Worm (Caenorhabditis elegans): ENCODE results near the gene F28B12.6.

Gene F28B12.6

ce11 chrII:5931904-5932764 is 8.5 kb upstream of the F28B12.6 start (continued):
- no peak for TF ChIP-seq ceh-88 (GFP tag; IDR thresholded peaks at IDR 0.05)
- TF ChIP-seq vab-15 (tag; optimal IDR thresholded peaks at IDR 0.05), result no peak
- peak; percentile 29 for TF ChIP-seq nhr-47 (tag; optimal IDR thresholded peaks at IDR 0.05)
- TF ChIP-seq ztf-4 (tag; optimal IDR thresholded peaks at IDR 0.05), result peak; percentile 49
- no peak for TF ChIP-seq skn-1 (tag; optimal IDR thresholded peaks at IDR 0.05)
- peak; percentile 84 for TF ChIP-seq nhr-71 (tag; optimal IDR thresholded peaks at IDR 0.05)
- TF ChIP-seq sox-4 (tag; optimal IDR thresholded peaks at IDR 0.05), result no peak
- no peak for TF ChIP-seq pag-3 (tag; optimal IDR thresholded peaks at IDR 0.05; ENCODE audit: borderline replicate concordance, insufficient read depth)
- TF ChIP-seq jun-1 (tag; optimal IDR thresholded peaks at IDR 0.05), result no peak
- no peak for TF ChIP-seq nhr-12 (tag; optimal IDR thresholded peaks at IDR 0.05)
- TF ChIP-seq zip-4 (GFP tag; optimal IDR thresholded peaks at IDR 0.05), result no peak
- no peak for TF ChIP-seq unc-86 (tag; optimal IDR thresholded peaks at IDR 0.05)
- TF ChIP-seq nhr-77 (tag; optimal IDR thresholded peaks at IDR 0.05), result no peak
- no peak for TF ChIP-seq nhr-76 (tag; optimal IDR thresholded peaks at IDR 0.05)
- no peak for TF ChIP-seq fos-1 (tag; optimal IDR thresholded peaks at IDR 0.05)
- peak in 1 of 2 experiments; percentile 34 for TF ChIP-seq mdl-1 (tag; optimal IDR thresholded peaks at IDR 0.05)
- no peak for TF ChIP-seq dpl-1 (GFP tag; optimal IDR thresholded peaks at IDR 0.05)
- TF ChIP-seq nhr-84 (tag; optimal IDR thresholded peaks at IDR 0.05), result no peak
- TF ChIP-seq nhr-20 (tag; optimal IDR thresholded peaks at IDR 0.05), result peak; percentile 67
- peak; percentile 47 for TF ChIP-seq snu-23 (GFP tag; optimal IDR thresholded peaks at IDR 0.05)
- no peak for TF ChIP-seq mab-9 (GFP tag; IDR thresholded peaks at IDR 0.05)
- no peak for TF ChIP-seq fkh-4 (tag; optimal IDR thresholded peaks at IDR 0.05; ENCODE audit: borderline replicate concordance)
- TF ChIP-seq ceh-63 (GFP tag; optimal IDR thresholded peaks at IDR 0.05), result no peak
- TF ChIP-seq blmp-1 (tag; optimal IDR thresholded peaks at IDR 0.05), result peak; percentile 85
- peak; percentile 54 for TF ChIP-seq unc-130 (tag; optimal IDR thresholded peaks at IDR 0.05)
- TF ChIP-seq aha-1 (tag; optimal IDR thresholded peaks at IDR 0.05), result no peak
- TF ChIP-seq ets-5 (GFP tag; IDR thresholded peaks at IDR 0.05), result no peak
- TF ChIP-seq aly-2 (tag; optimal IDR thresholded peaks at IDR 0.05), result no peak
- peak; percentile 77 for TF ChIP-seq lin-39 (tag; optimal IDR thresholded peaks at IDR 0.05)
- peak; percentile 81 for TF ChIP-seq lin-14 (GFP tag; optimal IDR thresholded peaks at IDR 0.05)
- no peak for TF ChIP-seq ceh-90 (tag; optimal IDR thresholded peaks at IDR 0.05)
- no peak for TF ChIP-seq pax-3 (tag; optimal IDR thresholded peaks at IDR 0.05)
- TF ChIP-seq ceh-82 (tag; optimal IDR thresholded peaks at IDR 0.05), result no peak
- TF ChIP-seq hpl-2 (GFP tag; optimal IDR thresholded peaks at IDR 0.05), result no peak
- TF ChIP-seq ceh-8 (GFP tag; optimal IDR thresholded peaks at IDR 0.05), result no peak
- peak; percentile 35 for TF ChIP-seq C16A3.4 (tag; optimal IDR thresholded peaks at IDR 0.05)
- TF ChIP-seq nhr-28 (tag; optimal IDR thresholded peaks at IDR 0.05), result no peak
- peak in 1 of 6 experiments; percentile 48 for TF ChIP-seq elt-3 (tag; optimal IDR thresholded peaks at IDR 0.05)
- no peak for TF ChIP-seq unc-30 (tag; optimal IDR thresholded peaks at IDR 0.05)
- no peak for TF ChIP-seq zag-1 (tag; optimal IDR thresholded peaks at IDR 0.05)
- peak; percentile 26 for TF ChIP-seq tbx-2 (tag; optimal IDR thresholded peaks at IDR 0.05)
- TF ChIP-seq sptf-1 (tag; optimal IDR thresholded peaks at IDR 0.05), result no peak

ce11 chrII:5933133-5933532 is 7.5 kb upstream of the F28B12.6 start:
- TF ChIP-seq nhr-85 (tag), result peak; percentile 70
- no peak for TF ChIP-seq zag-1 (tag; optimal IDR thresholded peaks at IDR 0.05)
- TF ChIP-seq sptf-1 (tag; optimal IDR thresholded peaks at IDR 0.05), result no peak
- no peak for TF ChIP-seq unc-86 (tag; optimal IDR thresholded peaks at IDR 0.05)
- no peak for TF ChIP-seq pag-3 (tag; optimal IDR thresholded peaks at IDR 0.05; ENCODE audit: borderline replicate concordance, insufficient read depth)
- TF ChIP-seq snu-23 (GFP tag; optimal IDR thresholded peaks at IDR 0.05), result no peak
- TF ChIP-seq zip-4 (GFP tag; optimal IDR thresholded peaks at IDR 0.05), result no peak
- TF ChIP-seq hlh-4 (tag; optimal IDR thresholded peaks at IDR 0.05), result no peak
- no peak for TF ChIP-seq mdl-1 (tag; optimal IDR thresholded peaks at IDR 0.05)
- TF ChIP-seq skn-1 (tag; optimal IDR thresholded peaks at IDR 0.05), result no peak
- no peak for TF ChIP-seq efl-1 (optimal IDR thresholded peaks at IDR 0.05)
- peak in 1 of 2 experiments; percentile 10 for TF ChIP-seq efl-1 (GFP tag; optimal IDR thresholded peaks at IDR 0.05 in 1 of 2)
- TF ChIP-seq xbp-1 (tag; optimal IDR thresholded peaks at IDR 0.05), result no peak
